In the genomic region with DNA sequence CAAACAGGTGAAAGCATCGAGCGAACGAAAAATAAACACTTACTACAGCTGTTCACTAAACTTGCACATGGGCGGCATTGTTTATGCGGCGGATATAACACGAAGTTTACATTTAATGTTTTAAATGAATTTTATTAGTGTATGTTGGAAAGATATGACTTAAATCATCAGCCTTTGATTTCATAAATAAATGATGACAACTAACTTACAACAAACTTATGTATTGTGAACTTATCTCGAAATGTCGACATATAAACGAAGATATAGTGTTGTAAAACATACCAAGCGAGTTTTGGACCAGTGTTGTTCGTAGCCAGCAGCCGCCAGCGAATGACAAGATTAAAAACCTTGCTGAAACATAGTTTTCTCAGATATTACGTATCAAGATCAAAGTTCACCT, we compare ENCODE assay signal across 5 fruit fly cellular contexts.
A peak's percentile ranks its signal among the peaks of the same experiment; 100 is the strongest.
TF ChIP-seq lines count a peak whose summit lies in the region.

CG11309 (minus strand) TSS at position 259 of the 400 bp plus-strand sequence.
CG7632 (plus strand) TSS at position 298 of the 400 bp plus-strand sequence.

- peak; percentile 81 for TF ChIP-seq CTCF in whole organism, embryonic (GFP tag; optimal IDR thresholded peaks at IDR 0.05; lab: Kevin White, UChicago)

TF ChIP-seq in whole organism, adult, 20 proteins besides CTCF, POLR2A, EP300 and RAD21 (continues in another document):
- TF ChIP-seq CG7045 (GFP tag; optimal IDR thresholded peaks at IDR 0.05; lab: Kevin White, UChicago), result peak; percentile 100
- peak; percentile 100 for TF ChIP-seq CG7101 (tag; optimal IDR thresholded peaks at IDR 0.05; lab: Kevin White, UChicago)
- TF ChIP-seq Crg-1 (GFP tag; optimal IDR thresholded peaks at IDR 0.05; lab: Kevin White, UChicago), result peak; percentile 99
- TF ChIP-seq kay (GFP tag; lab: Kevin White, UChicago; ENCODE audit: borderline replicate concordance), result peak; percentile 98
- peak; percentile 98 for TF ChIP-seq ovo (GFP tag; optimal IDR thresholded peaks at IDR 0.05; lab: Kevin White, UChicago)
- peak; percentile 100 for TF ChIP-seq CG12768 (GFP tag; optimal IDR thresholded peaks at IDR 0.05; lab: Kevin White, UChicago)
- TF ChIP-seq CG5204 (GFP tag; optimal IDR thresholded peaks at IDR 0.05; lab: Kevin White, UChicago), result peak; percentile 99
- TF ChIP-seq bab1 (GFP tag; optimal IDR thresholded peaks at IDR 0.05; lab: Kevin White, UChicago), result peak; percentile 100
- TF ChIP-seq pad (GFP tag; optimal IDR thresholded peaks at IDR 0.05; lab: Kevin White, UChicago), result peak; percentile 96
- peak; percentile 96 for TF ChIP-seq cic (GFP tag; optimal IDR thresholded peaks at IDR 0.05; lab: Kevin White, UChicago)
- peak; percentile 99 for TF ChIP-seq Mnt (GFP tag; optimal IDR thresholded peaks at IDR 0.05; lab: Kevin White, UChicago)
- TF ChIP-seq CG1620 (GFP tag; optimal IDR thresholded peaks at IDR 0.05; lab: Kevin White, UChicago), result peak; percentile 99
- peak; percentile 100 for TF ChIP-seq CG33017 (tag; optimal IDR thresholded peaks at IDR 0.05; lab: Kevin White, UChicago)
- peak; percentile 96 for TF ChIP-seq tj (GFP tag; optimal IDR thresholded peaks at IDR 0.05; lab: Kevin White, UChicago)
- no peak for TF ChIP-seq cnc (optimal IDR thresholded peaks at IDR 0.05; lab: Kevin White, UChicago)
- TF ChIP-seq CG11617 (GFP tag; optimal IDR thresholded peaks at IDR 0.05; lab: Kevin White, UChicago), result peak; percentile 100
- peak; percentile 99 for TF ChIP-seq toe (GFP tag; optimal IDR thresholded peaks at IDR 0.05; lab: Kevin White, UChicago)

TF ChIP-seq in whole organism, embryonic, 481 proteins besides CTCF, POLR2A, EP300 and RAD21 (continues in another document):
- TF ChIP-seq CG17829 (tag; optimal IDR thresholded peaks at IDR 0.05; lab: Kevin White, UChicago), result peak; percentile 100
- no peak for TF ChIP-seq prd (optimal IDR thresholded peaks at IDR 0.05; lab: Kevin White, UChicago)
- peak; percentile 97 for TF ChIP-seq prd (GFP tag; IDR thresholded peaks at IDR 0.05; lab: Robert Waterston, UW)
- peak; percentile 97 for TF ChIP-seq CG10565 (GFP tag; optimal IDR thresholded peaks at IDR 0.05; lab: Kevin White, UChicago)
- TF ChIP-seq CG1603 (tag; optimal IDR thresholded peaks at IDR 0.05; lab: Kevin White, UChicago), result peak; percentile 99
- TF ChIP-seq D19B (GFP tag; optimal IDR thresholded peaks at IDR 0.05; lab: Kevin White, UChicago), result peak; percentile 95
- peak; percentile 100 for TF ChIP-seq CrebB (tag; optimal IDR thresholded peaks at IDR 0.05; lab: Kevin White, UChicago)
- peak; percentile 99 for TF ChIP-seq CG17328 (GFP tag; IDR thresholded peaks at IDR 0.05; lab: Robert Waterston, UW)
- TF ChIP-seq TFAM (GFP tag; optimal IDR thresholded peaks at IDR 0.05; lab: Kevin White, UChicago), result peak; percentile 96
- TF ChIP-seq CG18262 (tag; optimal IDR thresholded peaks at IDR 0.05; lab: Kevin White, UChicago), result peak; percentile 100
- TF ChIP-seq CG6683 (GFP tag; optimal IDR thresholded peaks at IDR 0.05; lab: Kevin White, UChicago), result peak; percentile 99
- peak; percentile 97 for TF ChIP-seq HmgD (GFP tag; optimal IDR thresholded peaks at IDR 0.05; lab: Kevin White, UChicago)
- TF ChIP-seq cas (GFP tag; IDR thresholded peaks at IDR 0.05; lab: Robert Waterston, UW), result peak; percentile 97
- peak; percentile 98 for TF ChIP-seq bab2 (GFP tag; optimal IDR thresholded peaks at IDR 0.05; lab: Kevin White, UChicago)
- peak; percentile 100 for TF ChIP-seq CG12391 (tag; optimal IDR thresholded peaks at IDR 0.05; lab: Kevin White, UChicago)
- peak; percentile 98 for TF ChIP-seq Rfx (GFP tag; IDR thresholded peaks at IDR 0.05; lab: Robert Waterston, UW)
- TF ChIP-seq mam (GFP tag; optimal IDR thresholded peaks at IDR 0.05; lab: Kevin White, UChicago), result peak; percentile 98

TF ChIP-seq in whole organism, prepupa, 60 proteins besides CTCF, POLR2A, EP300 and RAD21 (continues in another document):
- TF ChIP-seq salr (GFP tag; optimal IDR thresholded peaks at IDR 0.05; lab: Kevin White, UChicago), result peak; percentile 99
- peak; percentile 99 to 100 for TF ChIP-seq ss (GFP tag; optimal IDR thresholded peaks at IDR 0.05; lab: Kevin White, UChicago)
- TF ChIP-seq Hr39 (GFP tag; optimal IDR thresholded peaks at IDR 0.05; lab: Kevin White, UChicago), result peak; percentile 98
- TF ChIP-seq CG6276 (GFP tag; optimal IDR thresholded peaks at IDR 0.05; lab: Kevin White, UChicago), result peak; percentile 97
- TF ChIP-seq dsx (GFP tag; optimal IDR thresholded peaks at IDR 0.05; lab: Kevin White, UChicago; ENCODE audit: poor library complexity, severe bottlenecking), result peak; percentile 99
- TF ChIP-seq net (GFP tag; optimal IDR thresholded peaks at IDR 0.05; lab: Kevin White, UChicago), result peak; percentile 100
- peak; percentile 99 for TF ChIP-seq Smox (GFP tag; optimal IDR thresholded peaks at IDR 0.05; lab: Kevin White, UChicago)
- peak; percentile 99 for TF ChIP-seq pdm3 (GFP tag; optimal IDR thresholded peaks at IDR 0.05; lab: Kevin White, UChicago)
- peak; percentile 100 for TF ChIP-seq svp (GFP tag; lab: Kevin White, UChicago)
- TF ChIP-seq CG3919 (GFP tag; optimal IDR thresholded peaks at IDR 0.05; lab: Kevin White, UChicago), result peak; percentile 100
- TF ChIP-seq Hr4 (GFP tag; optimal IDR thresholded peaks at IDR 0.05; lab: Kevin White, UChicago), result peak; percentile 99
- peak; percentile 99 for TF ChIP-seq CG31627 (GFP tag; optimal IDR thresholded peaks at IDR 0.05; lab: Kevin White, UChicago)
- peak; percentile 97 for TF ChIP-seq CG8319 (GFP tag; optimal IDR thresholded peaks at IDR 0.05; lab: Kevin White, UChicago)
- peak; percentile 96 for TF ChIP-seq CG4318 (GFP tag; optimal IDR thresholded peaks at IDR 0.05; lab: Kevin White, UChicago)
- TF ChIP-seq CG10669 (GFP tag; optimal IDR thresholded peaks at IDR 0.05; lab: Kevin White, UChicago), result peak; percentile 100
- peak; percentile 99 for TF ChIP-seq CG7368 (GFP tag; optimal IDR thresholded peaks at IDR 0.05; lab: Kevin White, UChicago)
- peak; percentile 99 for TF ChIP-seq CG15336 (GFP tag; IDR thresholded peaks at IDR 0.05; lab: Robert Waterston, UW)
- TF ChIP-seq lz (GFP tag; optimal IDR thresholded peaks at IDR 0.05; lab: Kevin White, UChicago), result peak; percentile 99

TF ChIP-seq in whole organism, pupa, 21 proteins besides CTCF, POLR2A, EP300 and RAD21 (continues in another document):
- peak; percentile 100 for TF ChIP-seq CG17806 (tag; optimal IDR thresholded peaks at IDR 0.05; lab: Kevin White, UChicago)
- peak; percentile 99 for TF ChIP-seq CG4496 (GFP tag; IDR thresholded peaks at IDR 0.05; lab: Robert Waterston, UW)
- TF ChIP-seq CG8159 (tag; optimal IDR thresholded peaks at IDR 0.05; lab: Kevin White, UChicago), result peak; percentile 100
- TF ChIP-seq gl (tag; optimal IDR thresholded peaks at IDR 0.05; lab: Kevin White, UChicago), result peak; percentile 99
- peak; percentile 99 for TF ChIP-seq CG14655 (GFP tag; optimal IDR thresholded peaks at IDR 0.05; lab: Kevin White, UChicago)
- peak; percentile 97 for TF ChIP-seq fd96Ca (GFP tag; IDR thresholded peaks at IDR 0.05; lab: Robert Waterston, UW)
- TF ChIP-seq Snoo (tag; optimal IDR thresholded peaks at IDR 0.05; lab: Kevin White, UChicago), result peak; percentile 99
- peak; percentile 100 for TF ChIP-seq CG12605 (GFP tag; IDR thresholded peaks at IDR 0.05; lab: Robert Waterston, UW)
- TF ChIP-seq CG10348 (GFP tag; IDR thresholded peaks at IDR 0.05; lab: Robert Waterston, UW), result peak; percentile 71; the same call in 1 of the 2 replicates
- peak; percentile 99 for TF ChIP-seq CG8301 (tag; optimal IDR thresholded peaks at IDR 0.05; lab: Kevin White, UChicago)
- peak; percentile 99 for TF ChIP-seq CG32121 (GFP tag; IDR thresholded peaks at IDR 0.05; lab: Robert Waterston, UW)
- peak; percentile 87 for TF ChIP-seq EcR (GFP tag; optimal IDR thresholded peaks at IDR 0.05; lab: Kevin White, UChicago)
- TF ChIP-seq CG9948 (tag; optimal IDR thresholded peaks at IDR 0.05; lab: Kevin White, UChicago), result peak; percentile 99
- TF ChIP-seq Ets98B (GFP tag; IDR thresholded peaks at IDR 0.05; lab: Robert Waterston, UW), result peak; percentile 99
- peak; percentile 100 for TF ChIP-seq CG15710 (tag; optimal IDR thresholded peaks at IDR 0.05; lab: Kevin White, UChicago)
- peak; percentile 100 for TF ChIP-seq Pif1A (GFP tag; optimal IDR thresholded peaks at IDR 0.05; lab: Kevin White, UChicago)
- peak; percentile 99 for TF ChIP-seq CG13204 (GFP tag; optimal IDR thresholded peaks at IDR 0.05; lab: Kevin White, UChicago)
- peak; percentile 100 for TF ChIP-seq CG34367 (tag; optimal IDR thresholded peaks at IDR 0.05; lab: Kevin White, UChicago)
- peak; percentile 96 for TF ChIP-seq rn (GFP tag; IDR thresholded peaks at IDR 0.05; lab: Robert Waterston, UW)

TF ChIP-seq in whole organism, wandering third instar larva, 38 proteins besides CTCF, POLR2A, EP300 and RAD21 (continues in another document):
- TF ChIP-seq br (GFP tag; optimal IDR thresholded peaks at IDR 0.05; lab: Kevin White, UChicago), result peak; percentile 100
- TF ChIP-seq Hnf4 (GFP tag; optimal IDR thresholded peaks at IDR 0.05; lab: Kevin White, UChicago), result peak; percentile 99
- TF ChIP-seq foxo (GFP tag; optimal IDR thresholded peaks at IDR 0.05; lab: Kevin White, UChicago), result peak; percentile 98 to 100
- no peak for TF ChIP-seq Hr78 (GFP tag; optimal IDR thresholded peaks at IDR 0.05; lab: Kevin White, UChicago)
- peak; percentile 100 for TF ChIP-seq CG9705 (GFP tag; optimal IDR thresholded peaks at IDR 0.05; lab: Kevin White, UChicago)
- no peak for TF ChIP-seq jim (GFP tag; optimal IDR thresholded peaks at IDR 0.05; lab: Kevin White, UChicago)
- TF ChIP-seq Hr83 (GFP tag; optimal IDR thresholded peaks at IDR 0.05; lab: Kevin White, UChicago; ENCODE audit: poor library complexity, severe bottlenecking), result peak; percentile 98
- TF ChIP-seq woc (GFP tag; optimal IDR thresholded peaks at IDR 0.05; lab: Kevin White, UChicago), result peak; percentile 99
- TF ChIP-seq HLH106 (tag; optimal IDR thresholded peaks at IDR 0.05; lab: Kevin White, UChicago), result peak; percentile 100
- peak; percentile 98 for TF ChIP-seq CG32264 (GFP tag; optimal IDR thresholded peaks at IDR 0.05; lab: Kevin White, UChicago)
- TF ChIP-seq Sp1 (GFP tag; optimal IDR thresholded peaks at IDR 0.05; lab: Kevin White, UChicago), result peak; percentile 100
- peak; percentile 98 for TF ChIP-seq Jra (GFP tag; optimal IDR thresholded peaks at IDR 0.05; lab: Kevin White, UChicago)
- peak; percentile 98 for TF ChIP-seq dmrt93B (GFP tag; optimal IDR thresholded peaks at IDR 0.05; lab: Kevin White, UChicago)
- no peak for TF ChIP-seq Abd-B (GFP tag; optimal IDR thresholded peaks at IDR 0.05; lab: Kevin White, UChicago)
- TF ChIP-seq Rel (GFP tag; optimal IDR thresholded peaks at IDR 0.05; lab: Kevin White, UChicago), result peak; percentile 99
- TF ChIP-seq Rel (tag; optimal IDR thresholded peaks at IDR 0.05; lab: Kevin White, UChicago), result peak; percentile 98
- peak; percentile 100 for TF ChIP-seq OdsH (GFP tag; optimal IDR thresholded peaks at IDR 0.05; lab: Kevin White, UChicago)
- no peak for TF ChIP-seq N (GFP tag; optimal IDR thresholded peaks at IDR 0.05; lab: Kevin White, UChicago)
- TF ChIP-seq tai (GFP tag; optimal IDR thresholded peaks at IDR 0.05; lab: Kevin White, UChicago), result peak; percentile 98
- TF ChIP-seq psq (GFP tag; optimal IDR thresholded peaks at IDR 0.05; lab: Kevin White, UChicago), result peak; percentile 98
- peak; percentile 52 for TF ChIP-seq Dfd (GFP tag; optimal IDR thresholded peaks at IDR 0.05; lab: Kevin White, UChicago)
- no peak for TF ChIP-seq lola (GFP tag; optimal IDR thresholded peaks at IDR 0.05; lab: Kevin White, UChicago)
